Fruit fly (Drosophila melanogaster) Kc167 (cell line): ENCODE results near the gene CG18234.

Experiments used
- h ChIP-seq: fragments of >200 bp; optimal IDR thresholded peaks from 3 replicates; lab custom pipeline; 2018; ENCODE audit warnings: missing external identifiers
- insv ChIP-seq: fragments of >200 bp; optimal IDR thresholded peaks from 3 replicates; lab custom pipeline; 2018; ENCODE audit warnings: missing external identifiers
- psq ChIP-seq: fragments of >200 bp; optimal IDR thresholded peaks from 2 replicates; lab custom pipeline; 2017; ENCODE audit warnings: missing external identifiers

dm6 chr3L:18634792-18635471 lies 31.7 kb downstream of the CG18234 start:
- TF ChIP-seq psq (lab: Kevin White, UChicago) (no peak), h (lab: Kevin White, UChicago) (no peak), insv (lab: Kevin White, UChicago) (no peak)
